Worm (Caenorhabditis elegans): ENCODE results near the gene mog-5.

ce11 chrII:5446506-5446905, 47.2 kb downstream of the mog-5 start, which contains the start of gene nmr-1:
- no peak for TF ChIP-seq tbx-8 (GFP tag; optimal IDR thresholded peaks at IDR 0.05)
- TF ChIP-seq unc-39 (tag; optimal IDR thresholded peaks at IDR 0.05) = no peak
- TF ChIP-seq pha-4 (tag; optimal IDR thresholded peaks at IDR 0.05) = no peak
- TF ChIP-seq nhr-237 (tag; optimal IDR thresholded peaks at IDR 0.05) = no peak
- no peak for TF ChIP-seq ces-1 (GFP tag; optimal IDR thresholded peaks at IDR 0.05)

Data from whole organism, mixed stage, embryonic.